Worm (Caenorhabditis elegans) whole organism, midembryonic: Measurements from ENCODE around the gene btb-5.

Experiments used
- T22C8.4 ChIP-seq: fragments of 200-800 bp; sonication (Bioruptor generic); IDR thresholded peaks from 2 replicates; pipeline ENCODE4 v1.3.6; 2022; ENCODE audit warnings: missing genetic modification characterization, missing compliant biosample characterization
- flt-1 ChIP-seq: fragments of 200-800 bp; sonication (Bioruptor generic); IDR thresholded peaks from 2 replicates; pipeline ENCODE4 v1.3.6; 2022; ENCODE audit warnings: missing genetic modification characterization, missing compliant biosample characterization
- klf-2 ChIP-seq: fragments of 200-800 bp; sonication (Bioruptor generic); conservative IDR thresholded peaks from 2 replicates; pipeline ENCODE4 v1.3.6; 2022; ENCODE audit warnings: missing genetic modification reagents, missing genetic modification characterization, missing compliant biosample characterization
- med-1 ChIP-seq: sonication (generic microtip); optimal IDR thresholded peaks from 2 replicates; lab custom pipeline; 2017; ENCODE audit warnings: missing genetic modification characterization, mild to moderate bottlenecking, missing compliant biosample characterization, antibody characterized with exemption, missing genetic modification reagents; ENCODE audit not compliant: insufficient read depth
- ref-1 ChIP-seq: fragments of 200-800 bp; sonication (Bioruptor generic); conservative IDR thresholded peaks from 2 replicates; pipeline ENCODE4 v1.3.6; 2022; ENCODE audit warnings: missing genetic modification reagents, missing genetic modification characterization, missing compliant biosample characterization
- tab-1 ChIP-seq: fragments of 200-800 bp; sonication (Bioruptor generic); IDR thresholded peaks from 2 replicates; pipeline ENCODE4 v1.3.6; 2022; ENCODE audit warnings: missing genetic modification characterization, missing compliant biosample characterization
- ztf-23 ChIP-seq: fragments of 200-800 bp; sonication (Bioruptor generic); IDR thresholded peaks from 2 replicates; pipeline ENCODE4 v1.3.6; 2022; ENCODE audit warnings: missing genetic modification reagents, missing genetic modification characterization, missing compliant biosample characterization
- ztf-29 ChIP-seq: fragments of 200-800 bp; sonication (Bioruptor generic); IDR thresholded peaks from 2 replicates; pipeline ENCODE4 v1.3.6; 2022; ENCODE audit warnings: missing genetic modification reagents, missing genetic modification characterization, missing compliant biosample characterization

DNA sequence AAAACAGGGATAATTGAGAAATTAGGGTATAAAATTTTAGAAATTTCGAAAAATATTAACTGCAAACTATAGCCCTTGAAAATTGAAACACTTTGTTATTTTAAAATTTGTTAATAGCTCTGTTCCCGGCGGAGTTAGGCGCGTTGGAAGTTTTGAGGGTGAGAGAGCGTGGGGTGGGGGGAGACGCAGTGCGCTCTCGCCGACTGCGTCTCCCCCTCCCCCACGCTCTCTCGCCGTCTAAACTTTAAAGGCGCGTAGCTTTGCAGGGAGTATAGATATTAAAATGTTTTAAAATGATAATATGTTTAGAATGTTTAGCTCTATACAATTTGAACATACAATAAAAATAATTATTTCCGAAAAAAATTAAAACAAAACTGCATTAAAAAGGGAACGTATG, 27.7 kb downstream of the btb-5 start:
- TF ChIP-seq med-1 (GFP tag; lab: Kevin White, UChicago) (no peak), flt-1 (GFP tag; lab: Robert Waterston, UW) (no peak), ref-1 (no peak), klf-2 (GFP tag; lab: Robert Waterston, UW) (no peak), tab-1 (GFP tag; lab: Robert Waterston, UW) (no peak), T22C8.4 (no peak), ztf-29 (no peak), ztf-23 (GFP tag; lab: Robert Waterston, UW) (no peak)
